Fruit fly (Drosophila melanogaster) whole organism, larva: Measurements from ENCODE around the gene ldbr.

ENCODE experiments used
- noc ChIP-seq: fragments of 200-800 bp; sonication (Bioruptor generic); optimal IDR thresholded peaks from 3 replicates; lab custom pipeline; 2019; ENCODE audit warnings: missing biosample characterization, mild to moderate bottlenecking, missing genetic modification characterization, moderate library complexity

ldbr gene

dm6 chr3L:8121590-8121989 lies at the start of gene ldbr:
Gene ldbr, plus strand, starts transcription at chr3L:8121827.
- TF ChIP-seq noc (tag; lab: Kevin White, UChicago): no peak

dm6 chr3L:8072720-8073119 lies 48.9 kb upstream of the ldbr start:
- peak; percentile 75 for TF ChIP-seq noc (tag; lab: Kevin White, UChicago)

DNA sequence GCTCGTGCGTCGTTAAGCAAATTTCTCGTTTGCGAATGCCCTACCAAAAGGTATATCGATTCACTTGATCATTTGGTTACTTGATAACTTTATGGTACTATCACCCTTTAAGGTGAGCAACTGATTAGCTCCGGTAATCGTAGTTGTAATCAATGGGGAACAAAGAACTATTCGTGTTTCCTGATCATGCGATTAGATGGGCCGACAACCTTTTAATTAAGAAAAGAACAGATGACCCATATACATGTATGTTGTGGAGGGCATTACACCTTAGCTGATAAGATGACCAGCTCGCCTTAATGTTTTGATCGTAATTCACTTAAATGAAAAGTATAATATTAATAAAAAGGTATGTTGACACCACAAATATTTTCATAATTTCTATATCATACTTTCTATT lies 48.3 kb upstream of the ldbr start:
- TF ChIP-seq noc (tag; lab: Kevin White, UChicago): peak; percentile 71

dm6 chr3L:8073872-8074271 lies 47.8 kb upstream of the ldbr start:
- TF ChIP-seq noc (tag; lab: Kevin White, UChicago): no peak

DNA sequence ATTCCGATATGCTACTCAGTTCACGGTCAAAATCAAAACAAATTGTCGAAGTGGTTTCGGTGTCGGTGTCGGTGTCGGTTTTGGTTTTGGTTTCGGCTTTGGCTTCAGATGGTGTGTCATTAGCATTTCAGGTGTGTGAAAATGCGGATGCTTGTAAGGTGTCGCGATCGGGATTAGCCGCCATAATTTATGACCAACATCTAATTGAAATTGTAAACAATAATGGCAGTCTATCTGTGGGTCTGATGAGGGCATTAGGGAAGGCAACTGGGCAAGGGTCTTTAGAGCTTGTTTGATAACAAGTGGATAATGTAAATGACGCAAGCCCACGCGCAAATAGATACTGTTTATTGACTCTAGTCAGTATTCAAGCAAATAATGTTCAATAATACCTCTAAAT lies 46.7 kb upstream of the ldbr start:
- TF ChIP-seq noc (tag; lab: Kevin White, UChicago): no peak

dm6 chr3L:8076160-8076559 lies 45.5 kb upstream of the ldbr start:
- no peak for TF ChIP-seq noc (tag; lab: Kevin White, UChicago)

dm6 chr3L:8077207-8077606 lies 44.4 kb upstream of the ldbr start:
- peak; percentile 12 for TF ChIP-seq noc (tag; lab: Kevin White, UChicago)

- no peak for TF ChIP-seq noc (tag; lab: Kevin White, UChicago)
Observed at dm6 chr3L:8077953-8078352, 43.7 kb upstream of the ldbr start.

dm6 chr3L:8079598-8079997 lies 42.0 kb upstream of the ldbr start:
- TF ChIP-seq noc (tag; lab: Kevin White, UChicago): no peak

DNA sequence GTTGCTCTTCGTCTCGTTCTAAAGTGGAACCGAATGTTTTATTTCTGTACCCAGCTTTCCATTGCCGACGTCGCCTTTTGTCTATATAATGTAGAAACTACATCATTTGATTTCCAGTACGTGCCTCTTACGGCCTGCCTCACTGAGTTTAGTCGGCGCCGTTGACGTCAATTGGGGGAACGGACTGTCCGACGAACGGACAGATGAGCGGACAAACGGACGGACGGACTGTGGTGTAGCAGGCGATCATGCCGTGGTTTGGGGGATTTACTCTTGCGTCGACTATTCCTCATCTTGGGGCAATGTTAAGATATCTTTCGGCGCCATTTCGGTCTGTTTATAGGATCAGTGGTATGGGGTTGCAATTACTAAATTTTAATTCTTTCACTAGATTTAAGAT lies 40.8 kb upstream of the ldbr start:
- TF ChIP-seq noc (tag; lab: Kevin White, UChicago): no peak

- peak; percentile 28 for TF ChIP-seq noc (tag; lab: Kevin White, UChicago)
Observed at dm6 chr3L:8081822-8082221, 39.8 kb upstream of the ldbr start.

DNA sequence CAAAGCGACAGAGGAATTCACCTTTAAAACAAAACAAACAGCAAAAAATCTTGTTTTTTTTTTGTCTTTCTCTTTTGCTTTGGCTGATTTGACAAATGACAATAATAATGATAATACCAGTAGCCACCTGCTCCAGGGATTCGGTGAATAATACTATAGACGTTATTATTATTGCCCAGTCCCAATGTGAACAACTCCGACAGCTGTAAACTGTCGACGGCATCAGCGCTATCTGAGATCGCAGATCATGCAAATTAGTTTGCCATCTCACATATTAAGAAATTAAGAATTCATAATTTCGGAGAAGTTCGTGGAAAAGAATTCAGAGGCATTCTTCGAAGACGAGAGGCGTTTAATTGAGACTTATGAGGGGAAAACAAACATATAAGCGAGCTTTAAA lies 35.4 kb upstream of the ldbr start:
- TF ChIP-seq noc (tag; lab: Kevin White, UChicago): no peak

- TF ChIP-seq noc (tag; lab: Kevin White, UChicago): peak; percentile 71
Observed at dm6 chr3L:8091650-8092068, 30.0 kb upstream of the ldbr start, which contains the start of gene CG7565. Gene CG7565, minus strand, starts transcription at chr3L:8091786.

dm6 chr3L:8093553-8093952 lies 28.1 kb upstream of the ldbr start:
- TF ChIP-seq noc (tag; lab: Kevin White, UChicago): peak; percentile 62

DNA sequence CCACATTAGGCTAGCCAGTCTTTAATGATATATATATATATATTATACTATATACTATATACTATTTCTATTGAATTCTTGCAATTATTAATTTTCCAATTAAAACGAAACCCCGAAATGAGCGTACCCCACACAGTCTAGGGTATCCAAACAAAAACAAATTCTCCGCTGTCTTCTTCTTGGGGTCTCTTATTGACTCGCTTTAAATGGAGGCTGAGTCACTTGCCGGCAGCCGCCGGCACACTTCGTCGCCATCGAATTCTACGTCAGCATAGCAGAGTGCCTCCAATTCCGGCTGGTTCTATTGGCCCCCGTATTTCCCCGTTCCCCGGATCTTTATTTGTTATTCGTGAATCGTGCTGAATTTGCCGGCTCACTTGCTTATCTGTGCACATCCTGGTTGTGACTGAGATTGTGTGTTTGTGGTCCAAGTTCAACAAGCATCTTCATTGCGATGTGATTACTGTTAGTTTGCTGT lies 26.9 kb upstream of the ldbr start:
- peak; percentile 73 for TF ChIP-seq noc (tag; lab: Kevin White, UChicago)

DNA sequence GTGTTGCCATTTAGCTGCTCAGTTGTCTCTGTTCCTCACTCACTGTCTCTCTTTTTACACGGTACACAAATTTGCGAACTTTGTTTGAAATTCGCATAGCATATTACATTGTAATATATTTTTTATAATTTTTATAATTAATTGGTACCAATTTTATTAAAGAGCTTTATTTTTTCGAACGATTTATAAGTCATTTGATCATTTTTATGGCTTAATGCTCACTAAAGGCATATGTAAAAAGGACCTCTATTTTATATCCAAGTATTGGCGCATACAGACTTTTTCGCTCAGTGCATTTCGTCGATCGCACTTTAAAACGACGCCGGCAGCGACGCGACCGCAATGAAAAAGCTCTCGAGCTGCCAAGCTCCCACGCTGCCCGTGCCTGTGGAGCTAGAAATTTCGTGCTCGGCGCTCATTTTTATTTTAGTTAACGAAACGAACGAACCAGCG lies 25.5 kb upstream of the ldbr start:
- TF ChIP-seq noc (tag; lab: Kevin White, UChicago): peak; percentile 99

DNA sequence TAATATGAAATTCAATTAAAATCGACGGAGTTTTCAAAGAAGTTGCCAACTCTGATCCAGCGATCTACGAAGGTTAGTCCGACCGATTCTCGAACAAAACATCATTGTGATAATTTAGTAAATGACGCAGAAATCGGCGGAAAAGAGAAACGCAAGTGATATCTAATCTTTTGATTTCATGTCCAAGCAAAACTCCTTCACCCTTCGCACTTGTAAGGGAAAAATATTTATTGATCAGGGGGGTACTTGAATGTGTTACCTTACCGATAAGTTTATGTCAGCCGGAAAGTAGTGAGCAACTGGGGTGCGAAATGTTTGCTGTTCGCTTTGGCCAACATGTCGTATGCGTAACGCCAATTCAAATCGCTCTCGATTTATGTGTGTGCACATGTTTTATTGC lies 24.5 kb upstream of the ldbr start:
- no peak for TF ChIP-seq noc (tag; lab: Kevin White, UChicago)

DNA sequence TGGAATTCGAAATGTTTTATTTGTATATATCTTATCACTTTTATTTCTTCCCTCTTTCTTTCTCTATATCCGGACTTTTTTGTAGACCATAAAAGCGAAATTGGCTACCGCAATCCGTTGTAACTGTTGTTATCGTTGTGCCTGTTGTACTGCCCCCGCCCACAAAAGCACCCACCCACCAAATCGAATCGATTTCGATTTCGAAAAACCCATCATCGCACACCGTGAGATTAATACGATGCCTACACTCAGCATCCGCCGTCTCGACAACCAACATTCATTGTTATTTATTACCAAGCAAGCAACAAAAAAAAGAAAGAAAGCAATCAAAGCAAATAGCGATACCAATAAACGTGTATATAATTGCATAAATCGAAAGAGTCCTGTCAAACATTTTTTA lies 13.4 kb upstream of the ldbr start:
- no peak for TF ChIP-seq noc (tag; lab: Kevin White, UChicago)
